Fruit fly (Drosophila melanogaster) whole organism, pupa: ENCODE results near the gene COX6AL2.

Experiments
- CG10348 ChIP-seq: fragments of 200-800 bp; sonication (Bioruptor generic); IDR thresholded peaks from 2 replicates; pipeline ENCODE4 v1.3.6; 2022; ENCODE audit warnings: missing biosample characterization, missing genetic modification characterization
- CG12605 ChIP-seq: fragments of 200-800 bp; sonication (Bioruptor generic); IDR thresholded peaks from 2 replicates; pipeline ENCODE4 v1.3.6; 2022; ENCODE audit warnings: missing biosample characterization, missing genetic modification characterization
- CG13204 ChIP-seq: fragments of 200-800 bp; sonication (Bioruptor generic); optimal IDR thresholded peaks from 2 replicates; lab custom pipeline; 2018; ENCODE audit warnings: missing biosample characterization, mild to moderate bottlenecking, missing genetic modification characterization, moderate library complexity
- CG14655 ChIP-seq: fragments of 200-800 bp; sonication (Bioruptor generic); optimal IDR thresholded peaks from 3 replicates; lab custom pipeline; 2017; ENCODE audit warnings: mild to moderate bottlenecking, missing biosample characterization, missing genetic modification reagents, missing genetic modification characterization
- CG15710 ChIP-seq: fragments of 200-800 bp; sonication (Bioruptor generic); optimal IDR thresholded peaks from 2 replicates; lab custom pipeline; 2018; ENCODE audit warnings: missing biosample characterization, mild to moderate bottlenecking, missing genetic modification characterization, moderate library complexity
- CG17806 ChIP-seq: fragments of 200-800 bp; sonication (Bioruptor generic); optimal IDR thresholded peaks from 2 replicates; lab custom pipeline; 2018; ENCODE audit warnings: missing biosample characterization, mild to moderate bottlenecking, missing genetic modification characterization, moderate library complexity
- CG32121 ChIP-seq: fragments of 200-800 bp; sonication (Bioruptor generic); IDR thresholded peaks from 2 replicates; pipeline ENCODE4 v1.3.6; 2022; ENCODE audit warnings: missing biosample characterization, missing genetic modification characterization
- CG34367 ChIP-seq: fragments of 200-800 bp; sonication (Bioruptor generic); optimal IDR thresholded peaks from 2 replicates; lab custom pipeline; 2018; ENCODE audit warnings: missing biosample characterization, mild to moderate bottlenecking, missing genetic modification characterization
- CG4496 ChIP-seq: fragments of 200-800 bp; sonication (Bioruptor generic); IDR thresholded peaks from 3 replicates; pipeline ENCODE4 v1.3.6; 2022; ENCODE audit warnings: missing biosample characterization, missing genetic modification characterization
- CG8159 ChIP-seq: fragments of 200-800 bp; sonication (Bioruptor generic); optimal IDR thresholded peaks from 3 replicates; lab custom pipeline; 2018; ENCODE audit warnings: missing biosample characterization, mild to moderate bottlenecking, missing genetic modification characterization, moderate library complexity
- CG8301 ChIP-seq: fragments of 200-800 bp; sonication (Bioruptor generic); optimal IDR thresholded peaks from 2 replicates; lab custom pipeline; 2018; ENCODE audit warnings: missing biosample characterization, mild to moderate bottlenecking, missing genetic modification characterization
- CG9948 ChIP-seq: fragments of 200-800 bp; sonication (Bioruptor generic); optimal IDR thresholded peaks from 2 replicates; lab custom pipeline; 2018; ENCODE audit warnings: missing biosample characterization, mild to moderate bottlenecking, missing genetic modification characterization, moderate library complexity
- D1 ChIP-seq: fragments of 200-800 bp; sonication (Bioruptor generic); optimal IDR thresholded peaks from 2 replicates; lab custom pipeline; 2018; ENCODE audit warnings: missing biosample characterization, mild to moderate bottlenecking, missing genetic modification characterization, moderate library complexity
- EcR ChIP-seq: fragments of 200-800 bp; sonication (Bioruptor generic); optimal IDR thresholded peaks from 3 replicates; lab custom pipeline; 2019; ENCODE audit warnings: missing biosample characterization, missing genetic modification characterization, mild to moderate bottlenecking, moderate library complexity, missing genetic modification reagents
- Ets98B ChIP-seq: fragments of 200-800 bp; sonication (Bioruptor generic); IDR thresholded peaks from 2 replicates; pipeline ENCODE4 v1.3.6; 2022; ENCODE audit warnings: missing biosample characterization, missing genetic modification characterization
- Pif1A ChIP-seq: fragments of 200-800 bp; sonication (Bioruptor generic); optimal IDR thresholded peaks from 3 replicates; lab custom pipeline; 2016; ENCODE audit warnings: missing biosample characterization, missing genetic modification characterization
- Pif1B ChIP-seq: fragments of 200-800 bp; sonication (Bioruptor generic); optimal IDR thresholded peaks from 3 replicates; lab custom pipeline; 2016; ENCODE audit warnings: missing biosample characterization, missing genetic modification characterization
- Snoo ChIP-seq: fragments of 200-800 bp; sonication (Bioruptor generic); optimal IDR thresholded peaks from 3 replicates; lab custom pipeline; 2017; ENCODE audit warnings: missing biosample characterization, mild to moderate bottlenecking, missing genetic modification characterization, inconsistent platforms
- fd96Ca ChIP-seq: fragments of 200-800 bp; sonication (Bioruptor generic); IDR thresholded peaks from 3 replicates; pipeline ENCODE4 v1.3.6; 2022; ENCODE audit warnings: missing biosample characterization, missing genetic modification characterization
- gl ChIP-seq: fragments of 200-800 bp; sonication (Bioruptor generic); optimal IDR thresholded peaks from 2 replicates; lab custom pipeline; 2018; ENCODE audit warnings: missing biosample characterization, mild to moderate bottlenecking, missing genetic modification characterization
- rn ChIP-seq: fragments of 200-800 bp; sonication (Bioruptor generic); IDR thresholded peaks from 2 replicates; pipeline ENCODE4 v1.3.6; 2022; ENCODE audit warnings: missing biosample characterization, missing genetic modification characterization

The COX6AL2 gene

DNA sequence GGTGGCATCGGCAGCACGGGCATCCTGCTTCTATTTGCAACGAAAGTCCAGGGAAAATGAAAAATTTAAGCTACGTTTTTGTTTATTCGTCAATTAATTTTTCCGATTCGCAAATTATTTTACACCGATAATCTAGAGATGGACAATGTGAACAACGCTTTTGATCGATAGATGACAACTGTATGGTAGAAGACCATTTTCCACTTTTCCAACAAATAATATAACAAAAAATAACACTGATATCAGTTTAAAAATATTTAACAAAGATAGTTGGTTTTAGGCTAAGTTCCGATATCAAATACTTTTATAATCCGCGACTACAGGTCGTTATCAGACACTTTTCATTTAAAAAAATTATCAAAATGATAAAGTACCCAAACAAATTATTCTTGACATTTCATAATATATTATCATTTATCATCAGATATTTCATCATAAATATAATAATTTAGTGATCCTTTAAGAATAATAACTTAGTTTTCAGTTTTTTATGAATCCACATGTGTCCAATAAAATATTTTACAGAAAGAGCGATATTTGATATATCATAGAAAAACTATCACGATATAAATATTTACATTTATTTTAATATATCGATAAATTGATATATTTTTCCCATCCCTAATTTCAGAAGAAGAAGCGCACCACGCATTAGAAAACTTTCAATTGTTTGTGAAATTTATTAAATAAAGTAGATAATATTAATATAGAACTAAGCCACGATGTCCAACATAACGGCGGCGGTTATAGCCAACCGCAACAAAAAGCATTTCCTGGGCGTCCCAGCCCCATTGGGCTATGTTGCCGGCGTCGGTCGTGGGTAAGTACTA is 9.0 kb downstream of the COX6AL2 start, which contains the start of the genes CSN1b and Prp6:
Gene CSN1b (minus strand): TSS at position 159 of the 830 bp plus-strand sequence.
Gene Prp6 (plus strand): TSS at position 601 of the 830 bp plus-strand sequence.
- TF ChIP-seq EcR (GFP tag; lab: Kevin White, UChicago) (no peak), Snoo (no peak), CG32121 (GFP tag; lab: Robert Waterston, UW) (no peak), CG17806 (no peak)

dm6 chr3L:18901411-18901810 is 12.5 kb downstream of the COX6AL2 start, which contains the start of the genes arx and CG6843:
Gene arx, minus strand, starts transcription at chr3L:18901554.
Gene CG6843, plus strand, starts transcription at chr3L:18901594.
- TF ChIP-seq CG32121 (GFP tag; lab: Robert Waterston, UW) (no peak), gl (tag; lab: Kevin White, UChicago) (no peak), CG8159 (tag; lab: Kevin White, UChicago) (no peak), Pif1A (no peak), Snoo (no peak), D1 (tag; lab: Kevin White, UChicago) (no peak), fd96Ca (GFP tag; lab: Robert Waterston, UW) (no peak), Ets98B (no peak), CG17806 (no peak)
- TF ChIP-seq, all 21 proteins: peak for 0

DNA sequence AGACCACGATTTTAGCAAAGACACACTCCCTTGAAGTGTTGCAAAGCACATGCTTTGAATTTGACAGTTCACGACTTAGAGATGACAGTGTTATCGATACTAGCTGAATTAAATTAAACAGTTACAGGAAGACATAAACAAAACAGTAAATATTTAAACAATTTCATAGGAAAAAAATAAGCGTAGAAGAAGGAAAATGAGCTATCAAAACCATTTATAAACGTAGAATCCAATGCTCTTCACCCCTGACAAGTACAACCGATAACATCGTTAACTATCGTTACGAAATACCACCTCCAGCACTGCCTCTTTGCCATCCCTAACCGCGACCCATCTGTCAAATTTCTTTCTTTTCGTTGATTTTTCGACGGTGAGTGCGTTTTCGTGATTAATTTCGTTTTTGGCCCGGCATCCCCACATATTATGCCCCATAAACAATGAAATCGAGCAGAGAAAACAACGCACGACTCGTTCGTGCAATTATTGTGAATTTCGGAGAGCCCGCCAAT is 15.1 kb downstream of the COX6AL2 start, which contains the start of gene RpL26:
Gene RpL26 (plus strand): TSS at position 106 of the 509 bp plus-strand sequence.
- TF ChIP-seq D1 (tag; lab: Kevin White, UChicago): no peak
- no peak for TF ChIP-seq Pif1B
- peak; percentile 32; the same call in 1 of the 2 replicates for TF ChIP-seq CG12605 (GFP tag; lab: Robert Waterston, UW)
- TF ChIP-seq CG9948 (tag; lab: Kevin White, UChicago): peak; percentile 20
- peak; percentile 32 for TF ChIP-seq CG34367 (tag; lab: Kevin White, UChicago)
- TF ChIP-seq CG10348 (GFP tag; lab: Robert Waterston, UW): no peak
- TF ChIP-seq CG13204 (GFP tag; lab: Kevin White, UChicago): no peak
- 0 out of 3 replicates have a peak, but pooled peaks have one; percentile 16 for TF ChIP-seq CG4496 (GFP tag; lab: Robert Waterston, UW)
- TF ChIP-seq Snoo: peak; percentile 51
- TF ChIP-seq Ets98B: no peak
- no peak for TF ChIP-seq CG14655 (GFP tag; lab: Kevin White, UChicago)
- TF ChIP-seq CG8159 (tag; lab: Kevin White, UChicago): peak; percentile 54
- TF ChIP-seq CG15710 (tag; lab: Kevin White, UChicago): peak; percentile 65
- peak; percentile 23 for TF ChIP-seq CG17806
- TF ChIP-seq fd96Ca (GFP tag; lab: Robert Waterston, UW): no peak
- TF ChIP-seq Pif1A: no peak
- TF ChIP-seq rn (GFP tag; lab: Robert Waterston, UW): no peak
- TF ChIP-seq CG32121 (GFP tag; lab: Robert Waterston, UW): peak; percentile 27; the same call in 1 of the 2 replicates
- TF ChIP-seq gl (tag; lab: Kevin White, UChicago): peak; percentile 33
- no peak for TF ChIP-seq EcR (GFP tag; lab: Kevin White, UChicago)
- no peak for TF ChIP-seq CG8301 (tag; lab: Kevin White, UChicago)

- TF ChIP-seq Ets98B: peak; percentile 49; the same call in 1 of the 2 replicates
- no peak for TF ChIP-seq CG8301 (tag; lab: Kevin White, UChicago)
- TF ChIP-seq CG8159 (tag; lab: Kevin White, UChicago): no peak
- no peak for TF ChIP-seq CG34367 (tag; lab: Kevin White, UChicago)
- TF ChIP-seq Snoo: peak; percentile 25
- TF ChIP-seq EcR (GFP tag; lab: Kevin White, UChicago): peak; percentile 66
- TF ChIP-seq CG32121 (GFP tag; lab: Robert Waterston, UW): peak; percentile 37; the same call in 1 of the 2 replicates
- no peak for TF ChIP-seq CG12605 (GFP tag; lab: Robert Waterston, UW)
- TF ChIP-seq Pif1A: no peak
- TF ChIP-seq CG13204 (GFP tag; lab: Kevin White, UChicago): no peak
- no peak for TF ChIP-seq fd96Ca (GFP tag; lab: Robert Waterston, UW)
- TF ChIP-seq rn (GFP tag; lab: Robert Waterston, UW): no peak
- no peak for TF ChIP-seq gl (tag; lab: Kevin White, UChicago)
- TF ChIP-seq, all 21 proteins: peak for 4
Measured at dm6 chr3L:18898086-18898470, 15.9 kb downstream of the COX6AL2 start, which contains the start of gene CG3902. Gene CG3902, minus strand, starts transcription at chr3L:18898293.

dm6 chr3L:18897459-18898085 is 16.4 kb downstream of the COX6AL2 start:
- no peak for TF ChIP-seq CG13204 (GFP tag; lab: Kevin White, UChicago)
- TF ChIP-seq D1 (tag; lab: Kevin White, UChicago): peak; percentile 50
- no peak for TF ChIP-seq CG17806
- TF ChIP-seq CG15710 (tag; lab: Kevin White, UChicago): no peak
- TF ChIP-seq Ets98B: no peak
- 0 out of 3 replicates have a peak, but pooled peaks have one; percentile 5 for TF ChIP-seq CG4496 (GFP tag; lab: Robert Waterston, UW)
